Worm (Caenorhabditis elegans) whole organism, L1 larva: Measurements from ENCODE around the gene F53F1.6.

ENCODE experiments used
- C16A3.4 ChIP-seq: fragments of 150-350 bp; optimal IDR thresholded peaks from 2 replicates; lab custom pipeline; 2014; ENCODE audit warnings: missing biosample characterization, missing genetic modification characterization
- aha-1 ChIP-seq: fragments of 150-350 bp; optimal IDR thresholded peaks from 2 replicates; lab custom pipeline; 2014; ENCODE audit warnings: missing biosample characterization, missing genetic modification characterization
- ama-1 ChIP-seq: fragments of 150-350 bp; optimal IDR thresholded peaks from 2 replicates; lab custom pipeline; 2014
- ceh-63 ChIP-seq: fragments of 200-800 bp; sonication (Bioruptor generic); optimal IDR thresholded peaks from 2 replicates; lab custom pipeline; 2018; ENCODE audit warnings: mild to moderate bottlenecking, missing genetic modification characterization, missing compliant biosample characterization
- ces-1 ChIP-seq: fragments of 150-350 bp; optimal IDR thresholded peaks from 2 replicates; lab custom pipeline; 2014; ENCODE audit warnings: missing biosample characterization, missing genetic modification reagents, missing genetic modification characterization
- efl-1 ChIP-seq, 4 experiments: fragments of 150-350 bp; optimal IDR thresholded peaks in 3 of 4; peaks in 1 of 4; 1 replicate in 1 of 4; 2 replicates in 3 of 4; lab custom pipeline; 2014; ENCODE audit warnings: missing biosample characterization in 2 of 4, missing genetic modification characterization in 2 of 4, missing genetic modification reagents in 2 of 4
- egl-13 ChIP-seq: sonication (generic microtip); optimal IDR thresholded peaks from 2 replicates; lab custom pipeline; 2016; ENCODE audit warnings: missing genotype, missing genetic modification reagents, missing genetic modification characterization, missing compliant biosample characterization
- egl-27 ChIP-seq, 2 experiments: fragments of 150-350 bp in 1 of 2; sonication (generic microtip); optimal IDR thresholded peaks; 3 replicates each; lab custom pipeline; 2017 to 2018; ENCODE audit warnings: missing biosample characterization in 2 of 2, missing genetic modification characterization in 2 of 2, missing genetic modification reagents in 2 of 2
- elt-2 ChIP-seq: sonication (generic microtip); optimal IDR thresholded peaks from 2 replicates; lab custom pipeline; 2016; ENCODE audit warnings: missing genetic modification characterization, mild to moderate bottlenecking, inconsistent platforms, missing compliant biosample characterization, missing genetic modification reagents
- fkh-4 ChIP-seq: sonication (generic microtip); optimal IDR thresholded peaks from 2 replicates; lab custom pipeline; 2016; ENCODE audit warnings: missing compliant biosample characterization, missing genetic modification characterization, borderline replicate concordance
- fkh-8 ChIP-seq: sonication (generic microtip); optimal IDR thresholded peaks from 2 replicates; lab custom pipeline; 2016; ENCODE audit warnings: mild to moderate bottlenecking, missing genetic modification characterization, missing compliant biosample characterization
- irx-1 ChIP-seq: sonication (generic microtip); optimal IDR thresholded peaks from 2 replicates; lab custom pipeline; 2016; ENCODE audit warnings: missing genetic modification characterization, missing compliant biosample characterization
- isw-1 ChIP-seq: fragments of 200-800 bp; sonication (Bioruptor generic); IDR thresholded peaks from 2 replicates; pipeline ENCODE4 v1.3.6; 2022; ENCODE audit warnings: missing genetic modification characterization, missing compliant biosample characterization
- lin-13 ChIP-seq: fragments of 150-350 bp; optimal IDR thresholded peaks from 2 replicates; lab custom pipeline; 2014; ENCODE audit warnings: missing biosample characterization, missing genetic modification reagents, missing genetic modification characterization
- lin-14 ChIP-seq: fragments of 200-800 bp; sonication (Bioruptor generic); optimal IDR thresholded peaks from 2 replicates; lab custom pipeline; 2018; ENCODE audit warnings: mild to moderate bottlenecking, missing genetic modification characterization, moderate library complexity, missing compliant biosample characterization
- lsy-2 ChIP-seq, 2 experiments: fragments of 150-350 bp; optimal IDR thresholded peaks; 2 replicates each; lab custom pipeline; 2014; ENCODE audit warnings: missing biosample characterization in 2 of 2, missing genetic modification characterization in 2 of 2
- mep-1 ChIP-seq: fragments of 150-350 bp; optimal IDR thresholded peaks from 2 replicates; lab custom pipeline; 2014; ENCODE audit warnings: missing biosample characterization, missing genetic modification characterization
- nhr-11 ChIP-seq: fragments of 150-350 bp; optimal IDR thresholded peaks from 2 replicates; lab custom pipeline; 2014; ENCODE audit warnings: missing biosample characterization, missing genetic modification characterization
- nhr-12 ChIP-seq: sonication (generic microtip); optimal IDR thresholded peaks from 2 replicates; lab custom pipeline; 2017; ENCODE audit warnings: missing biosample characterization, missing genetic modification characterization
- nhr-19 ChIP-seq: fragments of 200-800 bp; sonication (Bioruptor generic); conservative IDR thresholded peaks from 2 replicates; pipeline ENCODE4 v1.3.6; 2022; ENCODE audit warnings: missing genetic modification characterization, missing compliant biosample characterization
- nhr-20 ChIP-seq: sonication (generic microtip); optimal IDR thresholded peaks from 2 replicates; lab custom pipeline; 2016; ENCODE audit warnings: mild to moderate bottlenecking, missing genetic modification characterization, missing compliant biosample characterization
- nhr-237 ChIP-seq: fragments of 150-350 bp; optimal IDR thresholded peaks from 2 replicates; lab custom pipeline; 2014; ENCODE audit warnings: missing biosample characterization, missing genetic modification characterization
- nhr-76 ChIP-seq: sonication (generic microtip); optimal IDR thresholded peaks from 2 replicates; lab custom pipeline; 2017; ENCODE audit warnings: missing biosample characterization, missing genetic modification characterization
- nhr-84 ChIP-seq: sonication (generic microtip); optimal IDR thresholded peaks from 2 replicates; lab custom pipeline; 2017; ENCODE audit warnings: missing biosample characterization, missing genetic modification characterization
- nhr-85 ChIP-seq: sonication (generic microtip); peaks from one replicate; lab custom pipeline; 2016; ENCODE audit warnings: missing genetic modification characterization, inconsistent platforms, missing compliant biosample characterization
- nhr-90 ChIP-seq: sonication (generic microtip); optimal IDR thresholded peaks from 2 replicates; lab custom pipeline; 2016; ENCODE audit warnings: mild to moderate bottlenecking, missing genetic modification characterization, missing compliant biosample characterization; ENCODE audit not compliant: poor library complexity
- pax-3 ChIP-seq: fragments of 200-800 bp; sonication (Bioruptor generic); optimal IDR thresholded peaks from 2 replicates; lab custom pipeline; 2018; ENCODE audit warnings: mild to moderate bottlenecking, missing genetic modification characterization, moderate library complexity, missing compliant biosample characterization
- pqm-1 ChIP-seq: sonication (generic microtip); optimal IDR thresholded peaks from 3 replicates; lab custom pipeline; 2017; ENCODE audit warnings: missing biosample characterization, missing genetic modification characterization
- rnt-1 ChIP-seq: sonication (generic microtip); optimal IDR thresholded peaks from 2 replicates; lab custom pipeline; 2016; ENCODE audit warnings: mild to moderate bottlenecking, missing genetic modification characterization, moderate library complexity, missing compliant biosample characterization
- skn-1 ChIP-seq: fragments of 150-350 bp; optimal IDR thresholded peaks from 2 replicates; lab custom pipeline; 2014; ENCODE audit warnings: missing biosample characterization, missing genetic modification characterization
- snu-23 ChIP-seq: sonication (generic microtip); optimal IDR thresholded peaks from 2 replicates; lab custom pipeline; 2016; ENCODE audit warnings: missing genetic modification characterization, missing compliant biosample characterization
- sup-37 ChIP-seq: fragments of 200-800 bp; sonication (Bioruptor generic); optimal IDR thresholded peaks from 2 replicates; lab custom pipeline; 2018; ENCODE audit warnings: mild to moderate bottlenecking, missing genetic modification characterization, missing compliant biosample characterization
- swsn-7 ChIP-seq: sonication (generic microtip); optimal IDR thresholded peaks from 2 replicates; lab custom pipeline; 2016; ENCODE audit warnings: missing genetic modification characterization, missing compliant biosample characterization
- tbx-2 ChIP-seq: sonication (generic microtip); optimal IDR thresholded peaks from 2 replicates; lab custom pipeline; 2016; ENCODE audit warnings: missing genetic modification characterization, missing compliant biosample characterization
- tlp-1 ChIP-seq: fragments of 150-350 bp; optimal IDR thresholded peaks from 2 replicates; lab custom pipeline; 2014; ENCODE audit warnings: missing biosample characterization, missing genetic modification characterization
- unc-30 ChIP-seq: sonication (generic microtip); optimal IDR thresholded peaks from 2 replicates; lab custom pipeline; 2017; ENCODE audit warnings: missing biosample characterization, missing genetic modification characterization
- unc-62 ChIP-seq: fragments of 150-350 bp; optimal IDR thresholded peaks from 2 replicates; lab custom pipeline; 2014; ENCODE audit warnings: missing biosample characterization, missing genetic modification reagents, missing genetic modification characterization
- unc-86 ChIP-seq: sonication (generic microtip); optimal IDR thresholded peaks from 2 replicates; lab custom pipeline; 2016; ENCODE audit warnings: missing genetic modification characterization, missing compliant biosample characterization
- xbp-1 ChIP-seq: sonication (generic microtip); optimal IDR thresholded peaks from 2 replicates; lab custom pipeline; 2016; ENCODE audit warnings: missing genetic modification characterization, missing compliant biosample characterization
- zag-1 ChIP-seq: fragments of 150-350 bp; optimal IDR thresholded peaks from 2 replicates; lab custom pipeline; 2014; ENCODE audit warnings: missing biosample characterization, missing genetic modification characterization
- zip-4 ChIP-seq: fragments of 200-800 bp; sonication (Bioruptor generic); optimal IDR thresholded peaks from 2 replicates; lab custom pipeline; 2018; ENCODE audit warnings: mild to moderate bottlenecking, missing genetic modification characterization, moderate library complexity, missing compliant biosample characterization
- ztf-4 ChIP-seq: fragments of 150-350 bp; optimal IDR thresholded peaks from 2 replicates; lab custom pipeline; 2014; ENCODE audit warnings: missing biosample characterization, missing genetic modification characterization

The F53F1.6 gene

DNA sequence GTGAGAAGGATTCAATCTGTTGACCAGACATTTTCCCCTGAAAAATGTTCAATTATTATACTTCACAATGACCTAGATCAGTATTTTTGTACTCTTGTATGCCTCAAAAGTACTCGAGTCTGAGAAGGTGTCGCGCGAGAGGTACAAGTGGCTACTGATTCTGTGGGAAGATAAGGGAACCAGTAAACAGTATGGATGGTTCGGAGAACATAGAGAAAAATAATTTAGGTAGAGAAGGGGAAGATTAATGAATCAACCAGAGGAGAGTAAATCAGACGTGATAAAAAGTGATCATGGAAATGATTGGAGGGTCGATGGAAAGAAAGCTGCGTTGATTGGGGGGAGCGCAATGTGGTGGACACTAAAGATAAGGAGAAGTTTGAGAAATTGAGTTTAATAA, 28.0 kb downstream of the F53F1.6 start (continued):
- TF ChIP-seq C16A3.4 (tag; lab: Kevin White, UChicago), result no peak
- TF ChIP-seq fkh-8 (tag; lab: Kevin White, UChicago), result no peak
- TF ChIP-seq nhr-19 (GFP tag; lab: Robert Waterston, UW), result 0 out of 2 replicates have a peak, but pooled peaks have one; percentile 15
- TF ChIP-seq unc-62 (GFP tag; lab: Kevin White, UChicago), result no peak
- no peak for TF ChIP-seq irx-1 (tag; lab: Kevin White, UChicago)
- no peak for TF ChIP-seq pqm-1 (tag; lab: Kevin White, UChicago)
- no peak for TF ChIP-seq sup-37 (GFP tag; lab: Kevin White, UChicago)
- TF ChIP-seq nhr-85, result peak; percentile 90
- TF ChIP-seq xbp-1 (tag; lab: Kevin White, UChicago), result no peak
- TF ChIP-seq nhr-237 (tag; lab: Kevin White, UChicago), result no peak
- no peak for TF ChIP-seq tlp-1 (tag; lab: Kevin White, UChicago)
- peak in 1 of 2 experiments; percentile 46 for TF ChIP-seq lsy-2 (tag; optimal IDR thresholded peaks at IDR 0.05; lab: Kevin White, UChicago)
- TF ChIP-seq fkh-4 (tag; lab: Kevin White, UChicago), result no peak
- TF ChIP-seq nhr-20 (tag; lab: Kevin White, UChicago), result peak; percentile 47
- TF ChIP-seq snu-23 (GFP tag; lab: Kevin White, UChicago), result peak; percentile 34
- TF ChIP-seq nhr-84 (tag; lab: Kevin White, UChicago), result no peak

DNA sequence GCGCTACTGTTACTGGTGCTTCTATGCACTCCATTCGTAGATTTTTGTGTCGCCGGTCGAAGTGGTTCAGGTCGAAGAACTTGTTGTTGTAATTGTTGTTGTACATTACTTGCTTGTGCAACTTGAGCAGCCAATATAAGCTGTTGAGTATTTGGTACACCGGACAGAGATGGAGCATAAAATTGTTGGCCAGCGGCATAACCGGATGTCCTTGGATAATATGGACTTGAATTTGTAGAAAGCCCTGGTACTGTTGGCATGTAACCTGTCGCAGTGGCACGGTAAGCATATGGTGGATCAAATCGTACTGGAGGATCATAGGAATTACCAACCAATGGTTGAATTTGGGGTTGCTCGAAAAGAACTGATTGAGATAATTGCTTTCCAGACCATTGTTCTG, 28.5 kb downstream of the F53F1.6 start:
- no peak for TF ChIP-seq C16A3.4 (tag; lab: Kevin White, UChicago)
- no peak for TF ChIP-seq lin-14 (GFP tag; lab: Kevin White, UChicago)
- no peak for TF ChIP-seq lin-13

DNA sequence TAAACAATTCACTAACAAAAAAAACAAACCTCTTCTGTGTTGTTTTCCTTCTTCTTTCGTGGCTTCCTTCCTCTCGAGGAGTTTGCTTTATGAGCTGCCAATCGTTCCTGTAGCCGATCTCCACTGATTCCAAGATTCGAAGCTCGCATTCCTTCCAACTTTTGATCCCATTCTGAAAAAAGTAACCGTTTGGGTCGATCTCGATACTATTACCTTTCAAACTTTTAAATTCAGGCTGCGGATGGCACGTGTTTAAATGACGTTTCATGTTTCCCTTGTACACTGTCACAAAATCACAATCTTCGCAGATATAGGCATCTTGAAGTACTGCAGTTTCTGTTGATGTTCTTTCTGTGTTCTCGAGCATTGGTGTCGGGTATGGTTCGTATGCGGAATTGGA, 29.9 kb downstream of the F53F1.6 start:
- TF ChIP-seq C16A3.4 (tag; lab: Kevin White, UChicago), result no peak
- TF ChIP-seq nhr-237 (tag; lab: Kevin White, UChicago), result no peak
- TF ChIP-seq ama-1 (lab: Kevin White, UChicago), result no peak
- no peak for TF ChIP-seq fkh-4 (tag; lab: Kevin White, UChicago)
- no peak for TF ChIP-seq ztf-4 (tag; lab: Kevin White, UChicago)
- no peak for TF ChIP-seq egl-13 (tag; lab: Kevin White, UChicago)
- no peak for TF ChIP-seq unc-30 (tag; lab: Kevin White, UChicago)
- TF ChIP-seq zip-4 (GFP tag; lab: Kevin White, UChicago), result no peak

DNA sequence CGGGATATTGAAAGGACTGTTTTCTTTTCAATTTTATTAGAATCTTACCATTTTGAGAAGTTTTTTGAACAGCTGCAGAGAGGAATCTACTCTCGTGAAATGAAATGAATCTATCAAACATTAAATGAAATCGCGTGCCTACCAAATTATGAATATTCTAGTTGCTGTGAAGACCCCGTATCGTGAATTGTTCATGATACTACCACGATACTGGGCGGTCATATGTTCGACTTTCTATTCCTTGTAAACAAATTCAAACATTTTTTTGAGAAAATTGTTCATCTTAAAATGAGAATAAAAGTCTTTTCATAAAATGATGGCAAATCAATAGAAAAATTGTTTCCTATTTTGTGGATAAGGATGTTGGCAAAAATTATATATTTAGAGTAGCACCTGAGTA, 31.6 kb downstream of the F53F1.6 start, which contains the start of gene gcy-34:
Gene gcy-34, minus strand, starts transcription at position 101 of the 400 bp plus-strand sequence.
- TF ChIP-seq nhr-84 (tag; lab: Kevin White, UChicago) (no peak), nhr-11 (peak; percentile 1), snu-23 (GFP tag; lab: Kevin White, UChicago) (no peak), pax-3 (tag; lab: Kevin White, UChicago) (no peak)
- TF ChIP-seq, all 84 proteins: peak for 1

DNA sequence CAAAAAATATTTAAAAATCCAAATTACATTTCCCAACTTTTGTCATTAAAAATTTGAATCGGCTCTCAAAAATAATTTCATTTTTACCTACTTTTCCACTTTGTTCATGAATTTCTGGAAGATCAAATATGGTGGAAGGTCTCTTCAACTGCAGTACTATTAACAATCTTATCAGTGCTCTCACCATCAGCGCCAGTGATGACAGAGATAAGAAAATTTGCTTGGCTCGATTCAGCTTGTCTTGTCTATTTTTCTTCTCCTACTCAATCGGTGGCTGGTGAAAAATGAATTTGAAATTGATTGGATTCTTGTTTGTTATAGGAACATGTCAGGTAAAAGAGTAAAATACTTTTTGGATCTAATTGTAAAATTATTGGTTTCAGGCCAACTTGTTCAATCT, 36.4 kb downstream of the F53F1.6 start, which contains the start of gene cpz-2:
Gene cpz-2, plus strand, starts transcription at position 210 of the 400 bp plus-strand sequence.
- TF ChIP-seq unc-86 (tag; lab: Kevin White, UChicago) (no peak), elt-2 (peak; percentile 56)

DNA sequence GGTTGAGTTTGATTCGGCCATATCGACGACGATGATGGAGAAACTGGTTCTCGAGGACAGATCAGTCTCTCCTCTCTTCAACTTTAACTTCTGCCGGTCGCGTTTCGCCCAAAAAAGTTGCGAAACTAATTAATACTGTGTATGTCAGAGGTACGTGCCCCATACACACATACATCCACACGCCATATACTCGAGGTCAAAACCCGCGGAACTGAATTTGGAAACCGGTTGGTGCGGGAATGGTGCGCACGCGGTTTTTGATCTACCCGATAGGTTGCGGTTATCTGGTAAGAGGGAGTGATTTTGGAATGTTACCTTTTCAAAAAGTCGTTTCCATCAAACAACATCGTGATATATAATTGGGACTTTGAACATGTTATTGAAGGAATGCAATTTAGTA, 37.2 kb downstream of the F53F1.6 start, which contains the start of gene ifbp-1:
Gene ifbp-1, minus strand, starts transcription at position 85 of the 400 bp plus-strand sequence.
- TF ChIP-seq efl-1 (optimal IDR thresholded peaks at IDR 0.05; lab: Kevin White, UChicago) (peak; percentile 16 to 47), efl-1 (GFP tag; optimal IDR thresholded peaks at IDR 0.05 in 1 of 2; lab: Kevin White, UChicago) (peak in 1 of 2 experiments; percentile 95), xbp-1 (tag; lab: Kevin White, UChicago) (peak; percentile 40), aha-1 (tag; lab: Kevin White, UChicago) (no peak), lin-14 (GFP tag; lab: Kevin White, UChicago) (peak; percentile 96), ces-1 (no peak), unc-30 (tag; lab: Kevin White, UChicago) (no peak), egl-27 (tag; optimal IDR thresholded peaks at IDR 0.05; lab: Kevin White, UChicago) (peak in 1 of 2 experiments; percentile 41), zag-1 (no peak), isw-1 (GFP tag; lab: Robert Waterston, UW) (no peak), ceh-63 (GFP tag; lab: Kevin White, UChicago) (no peak), skn-1 (tag; lab: Kevin White, UChicago) (no peak), C16A3.4 (tag; lab: Kevin White, UChicago) (peak; percentile 55), nhr-90 (tag; lab: Kevin White, UChicago) (peak; percentile 85), tbx-2 (peak; percentile 72), mep-1 (tag; lab: Kevin White, UChicago) (peak; percentile 69), nhr-12 (tag; lab: Kevin White, UChicago) (no peak), rnt-1 (tag; lab: Kevin White, UChicago) (peak; percentile 36), lsy-2 (tag; optimal IDR thresholded peaks at IDR 0.05; lab: Kevin White, UChicago) (peak; percentile 57 to 82), irx-1 (tag; lab: Kevin White, UChicago) (peak; percentile 20), swsn-7 (tag; lab: Kevin White, UChicago) (peak; percentile 38), nhr-76 (tag; lab: Kevin White, UChicago) (no peak)
